Fruit fly (Drosophila melanogaster): Measurements from ENCODE around the gene CG3437.

The CG3437 gene

dm6 chr3L:9420054-9420818, 37.2 kb downstream of the CG3437 start (continued):
- no peak for TF ChIP-seq CG2116 (GFP tag; optimal IDR thresholded peaks at IDR 0.05)
- peak; percentile 38 for TF ChIP-seq CoRest (tag; optimal IDR thresholded peaks at IDR 0.05)
- TF ChIP-seq CG31365 (tag; optimal IDR thresholded peaks at IDR 0.05) = no peak
- peak; percentile 34 for TF ChIP-seq Ssrp (tag; optimal IDR thresholded peaks at IDR 0.05)
- TF ChIP-seq CG15011 (GFP tag; optimal IDR thresholded peaks at IDR 0.05) = no peak
- TF ChIP-seq Atf3 (GFP tag; optimal IDR thresholded peaks at IDR 0.05) = no peak
- TF ChIP-seq CG42726 (GFP tag; IDR thresholded peaks at IDR 0.05; ENCODE audit: partially characterized antibody) = no peak
- TF ChIP-seq nmo (GFP tag; optimal IDR thresholded peaks at IDR 0.05) = peak; percentile 46
- TF ChIP-seq CG15269 (tag; optimal IDR thresholded peaks at IDR 0.05) = peak; percentile 66
- TF ChIP-seq pan (optimal IDR thresholded peaks at IDR 0.05) = no peak
- TF ChIP-seq pan (GFP tag; optimal IDR thresholded peaks at IDR 0.05 in 1 of 2, IDR thresholded peaks at IDR 0.05 in 1 of 2) = peak in 1 of 2 experiments; percentile 63
- TF ChIP-seq CG14965 (GFP tag; optimal IDR thresholded peaks at IDR 0.05; ENCODE audit: borderline replicate concordance) = no peak
- TF ChIP-seq Doc2 (GFP tag; IDR thresholded peaks at IDR 0.05) = no peak
- TF ChIP-seq CG1603 (tag; optimal IDR thresholded peaks at IDR 0.05) = peak; percentile 70
- TF ChIP-seq CG6175 (GFP tag; IDR thresholded peaks at IDR 0.05) = no peak
- no peak for TF ChIP-seq jigr1 (GFP tag; IDR thresholded peaks at IDR 0.05)
- TF ChIP-seq CG13624 (GFP tag; optimal IDR thresholded peaks at IDR 0.05) = no peak
- no peak for TF ChIP-seq chm (GFP tag; IDR thresholded peaks at IDR 0.05)
- TF ChIP-seq CG31441 (GFP tag; IDR thresholded peaks at IDR 0.05) = peak; percentile 55
- peak; percentile 40 for TF ChIP-seq CG8924 (tag; optimal IDR thresholded peaks at IDR 0.05)
- TF ChIP-seq jumu (GFP tag; optimal IDR thresholded peaks at IDR 0.05) = no peak
- TF ChIP-seq CG11695 (GFP tag; IDR thresholded peaks at IDR 0.05) = peak; percentile 74; the same call in 2 of the 3 replicates
- TF ChIP-seq sens-2 (GFP tag; IDR thresholded peaks at IDR 0.05) = no peak
- TF ChIP-seq pum (GFP tag; optimal IDR thresholded peaks at IDR 0.05) = peak; percentile 12
- TF ChIP-seq CG9932 (GFP tag; IDR thresholded peaks at IDR 0.05) = no peak
- TF ChIP-seq CG1529 (GFP tag; optimal IDR thresholded peaks at IDR 0.05) = peak; percentile 2
- TF ChIP-seq nau (GFP tag; optimal IDR thresholded peaks at IDR 0.05) = peak; percentile 59
- peak; percentile 54 for TF ChIP-seq ttk (GFP tag; IDR thresholded peaks at IDR 0.05)
- peak; percentile 63; the same call in 1 of the 2 replicates for TF ChIP-seq esg (GFP tag; conservative IDR thresholded peaks at IDR 0.05)
- TF ChIP-seq h (optimal IDR thresholded peaks at IDR 0.05) = no peak
- no peak for TF ChIP-seq CG17912 (GFP tag; optimal IDR thresholded peaks at IDR 0.05)
- no peak for TF ChIP-seq CG7987 (GFP tag; optimal IDR thresholded peaks at IDR 0.05)
- TF ChIP-seq bigmax (GFP tag; optimal IDR thresholded peaks at IDR 0.05) = no peak
- no peak for TF ChIP-seq sqz (GFP tag; optimal IDR thresholded peaks at IDR 0.05)
- no peak for TF ChIP-seq CG8089 (GFP tag; optimal IDR thresholded peaks at IDR 0.05)
- TF ChIP-seq Awh (GFP tag; IDR thresholded peaks at IDR 0.05) = peak; percentile 68
- TF ChIP-seq CG7357 (GFP tag; IDR thresholded peaks at IDR 0.05) = no peak
- TF ChIP-seq CG6791 (GFP tag; IDR thresholded peaks at IDR 0.05; ENCODE audit: partially characterized antibody) = no peak
- TF ChIP-seq CG11504 (tag; optimal IDR thresholded peaks at IDR 0.05) = peak; percentile 76
- no peak for TF ChIP-seq ewg (GFP tag; optimal IDR thresholded peaks at IDR 0.05)
- no peak for TF ChIP-seq Six4 (GFP tag; optimal IDR thresholded peaks at IDR 0.05)
- peak in 1 of 2 experiments; percentile 47 for TF ChIP-seq dpn (GFP tag; optimal IDR thresholded peaks at IDR 0.05)
- no peak for TF ChIP-seq Antp (GFP tag; optimal IDR thresholded peaks at IDR 0.05)
- TF ChIP-seq nerfin-1 (tag; optimal IDR thresholded peaks at IDR 0.05) = peak; percentile 5
- TF ChIP-seq CG8478 (optimal IDR thresholded peaks at IDR 0.05) = no peak
- TF ChIP-seq Nf-YA (GFP tag; IDR thresholded peaks at IDR 0.05) = peak; percentile 43; the same call in 1 of the 2 replicates
- peak; percentile 19 for TF ChIP-seq az2 (GFP tag; optimal IDR thresholded peaks at IDR 0.05)
- no peak for TF ChIP-seq Scr (GFP tag; IDR thresholded peaks at IDR 0.05; ENCODE audit: partially characterized antibody)
- TF ChIP-seq CG17186 (GFP tag; optimal IDR thresholded peaks at IDR 0.05) = no peak
- no peak; the same call in 2 of the 3 replicates for TF ChIP-seq dysf (GFP tag; IDR thresholded peaks at IDR 0.05)
